Fruit fly (Drosophila melanogaster) whole organism, embryonic: ENCODE results near the gene CG31729.

Source experiments
- BEAF-32 ChIP-seq: fragments of 200-800 bp; sonication (Bioruptor generic); optimal IDR thresholded peaks from 3 replicates; lab custom pipeline; 2017; ENCODE audit warnings: missing biosample characterization, missing genetic modification characterization, mild to moderate bottlenecking, moderate library complexity, missing genetic modification reagents
- Bdp1 ChIP-seq: fragments of 200-800 bp; sonication (Bioruptor generic); optimal IDR thresholded peaks from 3 replicates; lab custom pipeline; 2016; ENCODE audit warnings: missing biosample characterization, missing genetic modification characterization
- CG10979 ChIP-seq: fragments of 200-800 bp; sonication (Bioruptor generic); optimal IDR thresholded peaks from 2 replicates; lab custom pipeline; 2018; ENCODE audit warnings: missing biosample characterization, mild to moderate bottlenecking, missing genetic modification characterization, moderate library complexity
- CG11398 ChIP-seq: fragments of 200-800 bp; sonication (Bioruptor generic); optimal IDR thresholded peaks from 2 replicates; lab custom pipeline; 2016; ENCODE audit warnings: missing biosample characterization, missing genetic modification characterization
- CG1233 ChIP-seq: fragments of 200-800 bp; sonication (Bioruptor generic); optimal IDR thresholded peaks from 4 replicates; lab custom pipeline; 2018; ENCODE audit warnings: missing biosample characterization, mild to moderate bottlenecking, missing genetic modification characterization
- CG14014 ChIP-seq: fragments of 200-800 bp; sonication (Bioruptor generic); IDR thresholded peaks from 2 replicates; pipeline ENCODE4 v1.3.6; 2022; ENCODE audit warnings: missing biosample characterization, missing genetic modification characterization
- CG14710 ChIP-seq: fragments of 200-800 bp; sonication (Bioruptor generic); optimal IDR thresholded peaks from 3 replicates; lab custom pipeline; 2019; ENCODE audit warnings: missing biosample characterization, mild to moderate bottlenecking, missing genetic modification characterization, moderate library complexity
- CG15479 ChIP-seq: fragments of 200-800 bp; sonication (Bioruptor generic); optimal IDR thresholded peaks from 3 replicates; lab custom pipeline; 2019; ENCODE audit warnings: missing biosample characterization, mild to moderate bottlenecking, missing genetic modification characterization, moderate library complexity
- CG17186 ChIP-seq: fragments of 200-800 bp; sonication (Bioruptor generic); optimal IDR thresholded peaks from 3 replicates; lab custom pipeline; 2017; ENCODE audit warnings: missing biosample characterization, missing genetic modification reagents, missing genetic modification characterization
- CG2120 ChIP-seq: fragments of 200-800 bp; sonication (Bioruptor generic); optimal IDR thresholded peaks from 3 replicates; lab custom pipeline; 2016; ENCODE audit warnings: missing biosample characterization, missing genetic modification characterization
- CG30403 ChIP-seq: fragments of 200-800 bp; sonication (Bioruptor generic); optimal IDR thresholded peaks from 3 replicates; lab custom pipeline; 2016; ENCODE audit warnings: missing biosample characterization, missing genetic modification characterization
- CG32767 ChIP-seq: fragments of 200-800 bp; sonication (Bioruptor generic); IDR thresholded peaks from 2 replicates; pipeline ENCODE4 v1.3.6; 2022; ENCODE audit warnings: missing biosample characterization, missing genetic modification characterization
- CG33557 ChIP-seq: fragments of 200-800 bp; sonication (Bioruptor generic); optimal IDR thresholded peaks from 2 replicates; lab custom pipeline; 2019; ENCODE audit warnings: missing biosample characterization, mild to moderate bottlenecking, missing genetic modification characterization, moderate library complexity
- CG3407 ChIP-seq: fragments of 200-800 bp; sonication (Bioruptor generic); optimal IDR thresholded peaks from 2 replicates; lab custom pipeline; 2018; ENCODE audit warnings: missing biosample characterization, mild to moderate bottlenecking, missing genetic modification characterization
- CG3847 ChIP-seq: fragments of 200-800 bp; sonication (Bioruptor generic); IDR thresholded peaks from 2 replicates; pipeline ENCODE4 v1.3.6; 2022; ENCODE audit warnings: missing biosample characterization, missing genetic modification characterization
- CG7556 ChIP-seq: fragments of 200-800 bp; sonication (Bioruptor generic); optimal IDR thresholded peaks from 2 replicates; lab custom pipeline; 2017; ENCODE audit warnings: missing biosample characterization, mild to moderate bottlenecking, missing genetic modification characterization
- CG7963 ChIP-seq: fragments of 200-800 bp; sonication (Bioruptor generic); IDR thresholded peaks from 3 replicates; pipeline ENCODE4 v1.3.6; 2022; ENCODE audit warnings: missing biosample characterization, missing genetic modification characterization; ENCODE audit not compliant: partially characterized antibody
- CG8281 ChIP-seq: fragments of 200-800 bp; sonication (Bioruptor generic); optimal IDR thresholded peaks from 2 replicates; lab custom pipeline; 2018; ENCODE audit warnings: missing biosample characterization, mild to moderate bottlenecking, missing genetic modification characterization, moderate library complexity
- CG8290 ChIP-seq, 3 experiments: fragments of 200-800 bp; sonication (Bioruptor generic); optimal IDR thresholded peaks; 2 replicates each; lab custom pipeline; 2016 to 2019; ENCODE audit warnings: missing biosample characterization in 3 of 3, missing genetic modification characterization in 3 of 3, mild to moderate bottlenecking in 2 of 3, moderate library complexity in 1 of 3
- CG9817 ChIP-seq: fragments of 200-800 bp; sonication (Bioruptor generic); optimal IDR thresholded peaks from 2 replicates; lab custom pipeline; 2018; ENCODE audit warnings: missing biosample characterization, mild to moderate bottlenecking, missing genetic modification characterization, moderate library complexity
- Chrac-16 ChIP-seq: fragments of 200-800 bp; sonication (Bioruptor generic); optimal IDR thresholded peaks from 3 replicates; lab custom pipeline; 2016; ENCODE audit warnings: missing biosample characterization, missing genetic modification characterization
- Dip2 ChIP-seq: fragments of 200-800 bp; sonication (Bioruptor generic); IDR thresholded peaks from 2 replicates; pipeline ENCODE4 v1.3.6; 2022; ENCODE audit warnings: missing biosample characterization, missing genetic modification characterization
- Ets65A ChIP-seq: fragments of 200-800 bp; sonication (Bioruptor generic); peaks from one replicate; lab custom pipeline; 2016; ENCODE audit warnings: missing biosample characterization, missing genetic modification characterization
- Fer2 ChIP-seq: fragments of 200-800 bp; sonication (Bioruptor generic); optimal IDR thresholded peaks from 2 replicates; lab custom pipeline; 2018; ENCODE audit warnings: missing biosample characterization, mild to moderate bottlenecking, missing genetic modification characterization, moderate library complexity
- Lhr ChIP-seq: fragments of 200-800 bp; sonication (Bioruptor generic); optimal IDR thresholded peaks from 3 replicates; lab custom pipeline; 2017; ENCODE audit warnings: mild to moderate bottlenecking, missing biosample characterization, missing genetic modification reagents, missing genetic modification characterization
- Max ChIP-seq: fragments of 200-800 bp; sonication (Bioruptor generic); optimal IDR thresholded peaks from 2 replicates; lab custom pipeline; 2016; ENCODE audit warnings: missing biosample characterization, mild to moderate bottlenecking, missing genetic modification characterization
- Mes4 ChIP-seq: fragments of 200-800 bp; sonication (Bioruptor generic); optimal IDR thresholded peaks from 2 replicates; lab custom pipeline; 2016; ENCODE audit warnings: missing biosample characterization, missing genetic modification characterization
- Ravus ChIP-seq: fragments of 200-800 bp; sonication (Bioruptor generic); IDR thresholded peaks from 2 replicates; pipeline ENCODE4 v1.3.6; 2022; ENCODE audit warnings: missing biosample characterization, missing genetic modification characterization
- Sox102F ChIP-seq: fragments of 200-800 bp; sonication (Bioruptor generic); optimal IDR thresholded peaks from 2 replicates; lab custom pipeline; 2018; ENCODE audit warnings: missing biosample characterization, mild to moderate bottlenecking, missing genetic modification characterization, moderate library complexity
- bsh ChIP-seq, 2 experiments: fragments of 200-800 bp; sonication (Bioruptor generic); optimal IDR thresholded peaks; 2 replicates each; lab custom pipeline; 2017 to 2018; ENCODE audit warnings: mild to moderate bottlenecking in 2 of 2, missing biosample characterization in 2 of 2, missing genetic modification characterization in 2 of 2, moderate library complexity in 1 of 2
- cg ChIP-seq: fragments of 200-800 bp; sonication (Bioruptor generic); optimal IDR thresholded peaks from 3 replicates; lab custom pipeline; 2019; ENCODE audit warnings: missing biosample characterization, mild to moderate bottlenecking, missing genetic modification characterization, moderate library complexity
- croc ChIP-seq: fragments of 200-800 bp; sonication (Bioruptor generic); conservative IDR thresholded peaks from 3 replicates; pipeline ENCODE4 v1.3.6; 2022; ENCODE audit warnings: missing biosample characterization, missing genetic modification characterization
- crp ChIP-seq, 2 experiments: fragments of 200-800 bp; sonication (Bioruptor generic); optimal IDR thresholded peaks; 2 replicates in 1 of 2; 3 replicates in 1 of 2; lab custom pipeline; 2017; ENCODE audit warnings: missing biosample characterization in 2 of 2, missing genetic modification characterization in 2 of 2, mild to moderate bottlenecking in 1 of 2, moderate library complexity in 1 of 2
- grau ChIP-seq: fragments of 200-800 bp; optimal IDR thresholded peaks from 3 replicates; lab custom pipeline; 2019; ENCODE audit warnings: missing biosample characterization, mild to moderate bottlenecking, missing genetic modification characterization, moderate library complexity
- ind ChIP-seq: fragments of 200-800 bp; sonication (Bioruptor generic); optimal IDR thresholded peaks from 3 replicates; lab custom pipeline; 2016; ENCODE audit warnings: missing biosample characterization, missing genetic modification characterization
- insv ChIP-seq, 2 experiments: fragments of 200-800 bp; sonication (Bioruptor generic); optimal IDR thresholded peaks; 3 replicates each; lab custom pipeline; 2016 to 2018; ENCODE audit warnings: missing biosample characterization in 2 of 2, missing genetic modification characterization in 2 of 2
- jumu ChIP-seq: fragments of 200-800 bp; sonication (Bioruptor generic); optimal IDR thresholded peaks from 3 replicates; lab custom pipeline; 2016; ENCODE audit warnings: missing biosample characterization, missing genetic modification characterization
- ken ChIP-seq: fragments of 200-800 bp; sonication (Bioruptor generic); IDR thresholded peaks from 3 replicates; pipeline ENCODE4 v1.3.6; 2022; ENCODE audit warnings: missing biosample characterization, missing genetic modification characterization
- lab ChIP-seq: fragments of 200-800 bp; sonication (Bioruptor generic); optimal IDR thresholded peaks from 3 replicates; lab custom pipeline; 2017; ENCODE audit warnings: missing biosample characterization, missing genetic modification characterization, mild to moderate bottlenecking, moderate library complexity, missing genetic modification reagents
- lilli ChIP-seq: fragments of 200-800 bp; sonication (Bioruptor generic); optimal IDR thresholded peaks from 3 replicates; lab custom pipeline; 2016; ENCODE audit warnings: missing biosample characterization, missing genetic modification characterization
- luna ChIP-seq: fragments of 200-800 bp; sonication (Bioruptor generic); optimal IDR thresholded peaks from 2 replicates; lab custom pipeline; 2016; ENCODE audit warnings: missing biosample characterization, missing genetic modification characterization
- nmo ChIP-seq: fragments of 200-800 bp; sonication (Bioruptor generic); optimal IDR thresholded peaks from 2 replicates; lab custom pipeline; 2018; ENCODE audit warnings: missing biosample characterization, mild to moderate bottlenecking, missing genetic modification characterization, moderate library complexity
- pho ChIP-seq: fragments of 200-800 bp; sonication (Bioruptor generic); optimal IDR thresholded peaks from 2 replicates; lab custom pipeline; 2016; ENCODE audit warnings: missing biosample characterization, missing genetic modification characterization
- prd ChIP-seq, 3 experiments: fragments of >200 bp in 2 of 3; fragments of 200-800 bp in 1 of 3; sonication (Bioruptor generic) in 1 of 3; optimal IDR thresholded peaks in 2 of 3; IDR thresholded peaks in 1 of 3; 2 replicates in 2 of 3; 3 replicates in 1 of 3; pipeline versions ENCODE4 v1.3.6 to Lab custom; 2017 to 2022; ENCODE audit warnings: missing biosample characterization in 1 of 3, missing genetic modification characterization in 1 of 3
- sd ChIP-seq: fragments of 200-800 bp; sonication (Bioruptor generic); optimal IDR thresholded peaks from 3 replicates; lab custom pipeline; 2018; ENCODE audit warnings: missing biosample characterization, mild to moderate bottlenecking, missing genetic modification characterization, moderate library complexity
- seq ChIP-seq: fragments of 200-800 bp; sonication (Bioruptor generic); IDR thresholded peaks from 2 replicates; pipeline ENCODE4 v1.3.6; 2022; ENCODE audit warnings: missing biosample characterization, missing genetic modification characterization
- slbo ChIP-seq: fragments of 200-800 bp; sonication (Bioruptor generic); IDR thresholded peaks from 2 replicates; pipeline ENCODE4 v1.3.6; 2022; ENCODE audit warnings: missing biosample characterization, missing genetic modification characterization
- zen ChIP-seq: fragments of 200-800 bp; sonication (Bioruptor generic); optimal IDR thresholded peaks from 3 replicates; lab custom pipeline; 2018; ENCODE audit warnings: missing biosample characterization, mild to moderate bottlenecking, missing genetic modification characterization, moderate library complexity
- zen2 ChIP-seq: fragments of 200-800 bp; sonication (Bioruptor generic); IDR thresholded peaks from 3 replicates; pipeline ENCODE4 v1.3.6; 2022; ENCODE audit warnings: missing biosample characterization, missing genetic modification characterization; ENCODE audit not compliant: partially characterized antibody

The CG31729 gene

DNA sequence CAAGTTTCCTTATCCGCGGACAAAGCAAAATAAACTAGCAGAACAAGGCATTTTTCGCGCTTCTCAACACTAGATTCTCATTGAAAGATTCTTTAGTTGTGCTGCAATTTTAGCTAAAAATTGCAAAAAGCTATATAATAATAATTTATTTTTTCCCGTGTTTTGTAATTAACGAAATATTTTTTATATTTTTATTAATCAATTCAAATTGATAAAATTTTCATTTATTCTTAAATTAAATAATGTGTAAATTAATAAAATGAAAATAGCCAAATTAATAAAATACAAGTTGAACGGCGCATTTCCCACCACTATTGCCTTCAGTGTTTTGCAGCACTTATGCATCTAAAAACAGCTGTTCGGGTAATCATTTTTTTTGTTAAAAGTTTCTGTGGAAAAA, 3.3 kb upstream of the CG31729 start, which contains the start of the genes Drep4 and Uvrag (continued):
- TF ChIP-seq Ets65A (GFP tag; lab: Kevin White, UChicago) (peak; percentile 65), Sox102F (GFP tag; lab: Kevin White, UChicago) (peak; percentile 64), CG14014 (no peak), CG1233 (GFP tag; lab: Kevin White, UChicago) (peak; percentile 39), seq (no peak), lab (GFP tag; lab: Kevin White, UChicago) (peak; percentile 57), bsh (GFP tag; optimal IDR thresholded peaks at IDR 0.05; lab: Kevin White, UChicago) (peak in 1 of 2 experiments; percentile 59), insv (GFP tag; optimal IDR thresholded peaks at IDR 0.05; lab: Kevin White, UChicago) (peak in 1 of 2 experiments; percentile 73), CG3407 (GFP tag; lab: Kevin White, UChicago) (peak; percentile 43), grau (tag; lab: Kevin White, UChicago) (peak; percentile 80), croc (GFP tag; lab: Robert Waterston, UW) (peak; percentile 39; the same call in 2 of the 3 replicates), CG3847 (GFP tag; lab: Robert Waterston, UW) (peak; percentile 85), Chrac-16 (peak; percentile 62), Mes4 (no peak), sd (tag; lab: Kevin White, UChicago) (no peak), ken (GFP tag; lab: Robert Waterston, UW) (0 out of 3 replicates have a peak, but pooled peaks have one; percentile 34), jumu (GFP tag; lab: Kevin White, UChicago) (peak; percentile 4), nmo (GFP tag; lab: Kevin White, UChicago) (peak; percentile 80), pho (peak; percentile 1), CG32767 (GFP tag; lab: Robert Waterston, UW) (peak; percentile 30; the same call in 1 of the 2 replicates), CG14710 (tag; lab: Kevin White, UChicago) (peak; percentile 73), Max (peak; percentile 30), CG11398 (GFP tag; lab: Kevin White, UChicago) (no peak), Ravus (GFP tag; lab: Robert Waterston, UW) (no peak; the same call in 1 of the 2 replicates), CG8281 (tag; lab: Kevin White, UChicago) (no peak), Lhr (GFP tag; lab: Kevin White, UChicago) (peak; percentile 35), CG15479 (GFP tag; lab: Kevin White, UChicago) (no peak), Bdp1 (no peak), CG30403 (GFP tag; lab: Kevin White, UChicago) (peak; percentile 85), lilli (GFP tag; lab: Kevin White, UChicago) (peak; percentile 50), CG10979 (tag; lab: Kevin White, UChicago) (peak; percentile 68), prd (optimal IDR thresholded peaks at IDR 0.05; lab: Kevin White, UChicago) (no peak), prd (GFP tag; IDR thresholded peaks at IDR 0.05; lab: Robert Waterston, UW) (peak; percentile 59; the same call in 1 of the 3 replicates), slbo (peak; percentile 83), Dip2 (GFP tag; lab: Robert Waterston, UW) (no peak), CG7963 (GFP tag; lab: Robert Waterston, UW) (no peak), ind (GFP tag; lab: Kevin White, UChicago) (peak; percentile 72), CG7556 (GFP tag; lab: Kevin White, UChicago) (no peak), CG17186 (GFP tag; lab: Kevin White, UChicago) (no peak), zen2 (no peak), CG8290 (GFP tag; optimal IDR thresholded peaks at IDR 0.05; lab: Kevin White, UChicago) (peak; percentile 32), CG8290 (tag; optimal IDR thresholded peaks at IDR 0.05; lab: Kevin White, UChicago) (no peak), CG2120 (GFP tag; lab: Kevin White, UChicago) (peak; percentile 55), crp (GFP tag; optimal IDR thresholded peaks at IDR 0.05; lab: Kevin White, UChicago) (peak; percentile 68 to 91), BEAF-32 (GFP tag; lab: Kevin White, UChicago) (peak; percentile 33), luna (GFP tag; lab: Kevin White, UChicago) (no peak), Fer2 (tag; lab: Kevin White, UChicago) (peak; percentile 62), CG33557 (peak; percentile 59), zen (tag; lab: Kevin White, UChicago) (peak; percentile 75), cg (GFP tag; lab: Kevin White, UChicago) (no peak), CG9817 (tag; lab: Kevin White, UChicago) (peak; percentile 71)
